Fruit fly (Drosophila melanogaster) whole organism, embryonic: ENCODE results near the gene CG32645.

ENCODE experiments used
- Atf3 ChIP-seq: fragments of 200-800 bp; sonication (Bioruptor generic); optimal IDR thresholded peaks from 3 replicates; lab custom pipeline; 2016; ENCODE audit warnings: missing biosample characterization, missing genetic modification characterization
- Awh ChIP-seq: fragments of 200-800 bp; sonication (Bioruptor generic); IDR thresholded peaks from 2 replicates; pipeline ENCODE4, ENCODE4 v1.3.6; 2022; ENCODE audit warnings: missing biosample characterization, missing genetic modification characterization
- C15 ChIP-seq: fragments of 200-800 bp; sonication (Bioruptor generic); IDR thresholded peaks from 3 replicates; pipeline ENCODE4 v1.3.6; 2022; ENCODE audit warnings: missing biosample characterization, missing genetic modification characterization
- CG11504 ChIP-seq: fragments of 200-800 bp; sonication (Bioruptor generic); optimal IDR thresholded peaks from 3 replicates; lab custom pipeline; 2019; ENCODE audit warnings: missing biosample characterization, mild to moderate bottlenecking, missing genetic modification characterization, moderate library complexity
- CG14965 ChIP-seq: fragments of 200-800 bp; sonication (Bioruptor generic); optimal IDR thresholded peaks from 2 replicates; lab custom pipeline; 2016; ENCODE audit warnings: missing biosample characterization, missing genetic modification characterization, borderline replicate concordance
- CG17359 ChIP-seq: fragments of 200-800 bp; sonication (Bioruptor generic); optimal IDR thresholded peaks from 3 replicates; lab custom pipeline; 2018; ENCODE audit warnings: missing biosample characterization, mild to moderate bottlenecking, missing genetic modification characterization, moderate library complexity
- CG2678 ChIP-seq: fragments of 200-800 bp; sonication (Bioruptor generic); optimal IDR thresholded peaks from 3 replicates; lab custom pipeline; 2019; ENCODE audit warnings: missing biosample characterization, mild to moderate bottlenecking, missing genetic modification characterization, moderate library complexity
- CG3065 ChIP-seq: fragments of 200-800 bp; sonication (Bioruptor generic); optimal IDR thresholded peaks from 2 replicates; lab custom pipeline; 2016; ENCODE audit warnings: missing biosample characterization, missing genetic modification characterization
- CG32532 ChIP-seq: fragments of 200-800 bp; sonication (Bioruptor generic); IDR thresholded peaks from 2 replicates; pipeline ENCODE4 v1.3.6; 2022; ENCODE audit warnings: missing biosample characterization, missing genetic modification characterization
- CG33557 ChIP-seq: fragments of 200-800 bp; sonication (Bioruptor generic); optimal IDR thresholded peaks from 2 replicates; lab custom pipeline; 2019; ENCODE audit warnings: missing biosample characterization, mild to moderate bottlenecking, missing genetic modification characterization, moderate library complexity
- CG34422 ChIP-seq: fragments of 200-800 bp; sonication (Bioruptor generic); IDR thresholded peaks from 3 replicates; pipeline ENCODE4 v1.3.6; 2022; ENCODE audit warnings: missing biosample characterization, missing genetic modification characterization
- CG6175 ChIP-seq: fragments of 200-800 bp; sonication (Bioruptor generic); IDR thresholded peaks from 3 replicates; pipeline ENCODE4 v1.3.6; 2022; ENCODE audit warnings: missing biosample characterization, missing genetic modification characterization
- CG7556 ChIP-seq: fragments of 200-800 bp; sonication (Bioruptor generic); optimal IDR thresholded peaks from 2 replicates; lab custom pipeline; 2017; ENCODE audit warnings: missing biosample characterization, mild to moderate bottlenecking, missing genetic modification characterization
- CG7963 ChIP-seq: fragments of 200-800 bp; sonication (Bioruptor generic); IDR thresholded peaks from 3 replicates; pipeline ENCODE4 v1.3.6; 2022; ENCODE audit warnings: missing biosample characterization, missing genetic modification characterization; ENCODE audit not compliant: partially characterized antibody
- CG8089 ChIP-seq: fragments of 200-800 bp; sonication (Bioruptor generic); optimal IDR thresholded peaks from 3 replicates; lab custom pipeline; 2016; ENCODE audit warnings: missing biosample characterization, missing genetic modification characterization
- CG9817 ChIP-seq: fragments of 200-800 bp; sonication (Bioruptor generic); optimal IDR thresholded peaks from 2 replicates; lab custom pipeline; 2018; ENCODE audit warnings: missing biosample characterization, mild to moderate bottlenecking, missing genetic modification characterization, moderate library complexity
- D19B ChIP-seq: fragments of 200-800 bp; sonication (Bioruptor generic); optimal IDR thresholded peaks from 2 replicates; lab custom pipeline; 2017; ENCODE audit warnings: missing biosample characterization, mild to moderate bottlenecking, missing genetic modification characterization
- E2f1 ChIP-seq: fragments of 200-800 bp; sonication (Bioruptor generic); IDR thresholded peaks from 2 replicates; pipeline ENCODE4 v1.3.6; 2022; ENCODE audit warnings: missing biosample characterization, missing genetic modification characterization
- Elba2 ChIP-seq: fragments of 200-800 bp; sonication (Bioruptor generic); optimal IDR thresholded peaks from 3 replicates; lab custom pipeline; 2016; ENCODE audit warnings: missing biosample characterization, missing genetic modification characterization
- Gsc ChIP-seq: fragments of 200-800 bp; sonication (Bioruptor generic); IDR thresholded peaks from 2 replicates; pipeline ENCODE4 v1.3.6; 2022; ENCODE audit warnings: missing biosample characterization, missing genetic modification characterization
- Lim3 ChIP-seq: fragments of 200-800 bp; sonication (Bioruptor generic); IDR thresholded peaks from 2 replicates; pipeline ENCODE4 v1.3.6; 2022; ENCODE audit warnings: missing biosample characterization, missing genetic modification characterization
- MBD-R2 ChIP-seq: fragments of 200-800 bp; sonication (Bioruptor generic); IDR thresholded peaks from 2 replicates; pipeline ENCODE4 v1.3.6; 2022; ENCODE audit warnings: missing biosample characterization, missing genetic modification characterization
- Med ChIP-seq: fragments of 200-800 bp; sonication (Bioruptor generic); peaks from one replicate; lab custom pipeline; 2016; ENCODE audit warnings: missing biosample characterization, missing genetic modification characterization, mild to moderate bottlenecking, inconsistent platforms, moderate library complexity
- Mes4 ChIP-seq: fragments of 200-800 bp; sonication (Bioruptor generic); optimal IDR thresholded peaks from 2 replicates; lab custom pipeline; 2016; ENCODE audit warnings: missing biosample characterization, missing genetic modification characterization
- Oaz ChIP-seq: fragments of 200-800 bp; sonication (Bioruptor generic); IDR thresholded peaks from 2 replicates; pipeline ENCODE4 v1.3.6; 2022; ENCODE audit warnings: missing biosample characterization, missing genetic modification characterization
- Sin3A ChIP-seq: fragments of >200 bp; optimal IDR thresholded peaks from 2 replicates; lab custom pipeline; 2018
- Ssrp ChIP-seq: fragments of 200-800 bp; sonication (Bioruptor generic); optimal IDR thresholded peaks from 2 replicates; lab custom pipeline; 2018; ENCODE audit warnings: missing biosample characterization, mild to moderate bottlenecking, missing genetic modification characterization, moderate library complexity
- YL-1 ChIP-seq: fragments of 200-800 bp; sonication (Bioruptor generic); optimal IDR thresholded peaks from 3 replicates; lab custom pipeline; 2017; ENCODE audit warnings: missing biosample characterization, mild to moderate bottlenecking, missing genetic modification characterization
- ara ChIP-seq: fragments of 200-800 bp; sonication (Bioruptor generic); IDR thresholded peaks from 2 replicates; pipeline ENCODE4 v1.3.6; 2022; ENCODE audit warnings: missing biosample characterization, missing genetic modification characterization
- ash1 ChIP-seq: fragments of 200-800 bp; sonication (Bioruptor generic); optimal IDR thresholded peaks from 2 replicates; lab custom pipeline; 2018; ENCODE audit warnings: missing biosample characterization, mild to moderate bottlenecking, missing genetic modification characterization
- crc ChIP-seq: fragments of 200-800 bp; sonication (Bioruptor generic); optimal IDR thresholded peaks from 2 replicates; lab custom pipeline; 2016; ENCODE audit warnings: missing biosample characterization, missing genetic modification characterization
- crp ChIP-seq, 2 experiments: fragments of 200-800 bp; sonication (Bioruptor generic); optimal IDR thresholded peaks; 2 replicates in 1 of 2; 3 replicates in 1 of 2; lab custom pipeline; 2017; ENCODE audit warnings: missing biosample characterization in 2 of 2, missing genetic modification characterization in 2 of 2, mild to moderate bottlenecking in 1 of 2, moderate library complexity in 1 of 2
- eyg ChIP-seq: fragments of 200-800 bp; sonication (Bioruptor generic); optimal IDR thresholded peaks from 3 replicates; lab custom pipeline; 2016; ENCODE audit warnings: missing biosample characterization, missing genetic modification characterization
- fru ChIP-seq: fragments of >200 bp; optimal IDR thresholded peaks from 2 replicates; lab custom pipeline; 2017
- fu2 ChIP-seq: fragments of 200-800 bp; sonication (Bioruptor generic); optimal IDR thresholded peaks from 2 replicates; lab custom pipeline; 2016; ENCODE audit warnings: missing biosample characterization, missing genetic modification characterization
- grau ChIP-seq: fragments of 200-800 bp; optimal IDR thresholded peaks from 3 replicates; lab custom pipeline; 2019; ENCODE audit warnings: missing biosample characterization, mild to moderate bottlenecking, missing genetic modification characterization, moderate library complexity
- ham ChIP-seq: fragments of 200-800 bp; sonication (Bioruptor generic); IDR thresholded peaks from 2 replicates; pipeline ENCODE4 v1.3.6; 2022; ENCODE audit warnings: missing biosample characterization, missing genetic modification characterization
- hb ChIP-seq: fragments of 200-800 bp; sonication (Bioruptor generic); IDR thresholded peaks from 3 replicates; pipeline ENCODE4 v1.3.6; 2022; ENCODE audit warnings: missing biosample characterization, missing genetic modification characterization; ENCODE audit not compliant: partially characterized antibody
- insv ChIP-seq, 2 experiments: fragments of 200-800 bp; sonication (Bioruptor generic); optimal IDR thresholded peaks; 3 replicates each; lab custom pipeline; 2016 to 2018; ENCODE audit warnings: missing biosample characterization in 2 of 2, missing genetic modification characterization in 2 of 2
- lbe ChIP-seq: fragments of 200-800 bp; sonication (Bioruptor generic); optimal IDR thresholded peaks from 2 replicates; lab custom pipeline; 2016; ENCODE audit warnings: missing biosample characterization, mild to moderate bottlenecking, missing genetic modification characterization
- nom ChIP-seq: fragments of 200-800 bp; sonication (Bioruptor generic); optimal IDR thresholded peaks from 2 replicates; lab custom pipeline; 2017; ENCODE audit warnings: missing biosample characterization, missing genetic modification characterization, mild to moderate bottlenecking, moderate library complexity, missing genetic modification reagents
- org-1 ChIP-seq: fragments of 200-800 bp; sonication (Bioruptor generic); optimal IDR thresholded peaks from 2 replicates; lab custom pipeline; 2017; ENCODE audit warnings: missing biosample characterization, missing genetic modification characterization
- p53 ChIP-seq: fragments of 200-800 bp; sonication (Bioruptor generic); optimal IDR thresholded peaks from 2 replicates; lab custom pipeline; 2016; ENCODE audit warnings: missing biosample characterization, missing genetic modification characterization
- pzg ChIP-seq: fragments of 200-800 bp; sonication (Bioruptor generic); optimal IDR thresholded peaks from 3 replicates; lab custom pipeline; 2018; ENCODE audit warnings: missing biosample characterization, mild to moderate bottlenecking, missing genetic modification characterization, moderate library complexity
- ro ChIP-seq: fragments of 200-800 bp; sonication (Bioruptor generic); IDR thresholded peaks from 2 replicates; pipeline ENCODE4 v1.3.6; 2022; ENCODE audit warnings: missing biosample characterization, missing genetic modification characterization
- sens ChIP-seq: fragments of 200-800 bp; sonication (Bioruptor generic); peaks from one replicate; lab custom pipeline; 2016; ENCODE audit warnings: missing biosample characterization, missing genetic modification characterization
- slbo ChIP-seq: fragments of 200-800 bp; sonication (Bioruptor generic); IDR thresholded peaks from 2 replicates; pipeline ENCODE4 v1.3.6; 2022; ENCODE audit warnings: missing biosample characterization, missing genetic modification characterization
- sug ChIP-seq: fragments of 200-800 bp; optimal IDR thresholded peaks from 2 replicates; lab custom pipeline; 2019; ENCODE audit warnings: missing biosample characterization, mild to moderate bottlenecking, missing genetic modification characterization, moderate library complexity
- toy ChIP-seq: fragments of 200-800 bp; sonication (Bioruptor generic); IDR thresholded peaks from 2 replicates; pipeline ENCODE4 v1.3.6; 2022; ENCODE audit warnings: missing biosample characterization, missing genetic modification characterization
- zen ChIP-seq: fragments of 200-800 bp; sonication (Bioruptor generic); optimal IDR thresholded peaks from 3 replicates; lab custom pipeline; 2018; ENCODE audit warnings: missing biosample characterization, mild to moderate bottlenecking, missing genetic modification characterization, moderate library complexity

The CG32645 gene

dm6 chrX:13136939-13137697 is 1.9 kb upstream of the CG32645 start (continued):
- TF ChIP-seq zen (no peak), Sin3A (no peak), Atf3 (GFP tag; lab: Kevin White, UChicago) (no peak), fu2 (GFP tag; lab: Kevin White, UChicago) (no peak), Awh (GFP tag; lab: Robert Waterston, UW) (peak; percentile 72), insv (GFP tag; optimal IDR thresholded peaks at IDR 0.05; lab: Kevin White, UChicago) (no peak), grau (tag; lab: Kevin White, UChicago) (peak; percentile 39), MBD-R2 (GFP tag; lab: Robert Waterston, UW) (no peak), nom (GFP tag; lab: Kevin White, UChicago) (peak; percentile 64), CG33557 (GFP tag; lab: Kevin White, UChicago) (no peak), CG34422 (GFP tag; lab: Robert Waterston, UW) (peak; percentile 68; the same call in 2 of the 3 replicates), org-1 (peak; percentile 10), YL-1 (GFP tag; lab: Kevin White, UChicago) (no peak), CG8089 (GFP tag; lab: Kevin White, UChicago) (no peak), Elba2 (GFP tag; lab: Kevin White, UChicago) (no peak), fru (lab: Kevin White, UChicago) (no peak), slbo (GFP tag; lab: Robert Waterston, UW) (no peak), p53 (no peak), lbe (GFP tag; lab: Kevin White, UChicago) (peak; percentile 21), CG9817 (tag; lab: Kevin White, UChicago) (no peak), sens (GFP tag; lab: Kevin White, UChicago) (peak; percentile 73), E2f1 (peak; percentile 51; the same call in 1 of the 2 replicates), CG17359 (tag; lab: Kevin White, UChicago) (peak; percentile 58), CG14965 (GFP tag; lab: Kevin White, UChicago) (no peak), hb (GFP tag; lab: Robert Waterston, UW) (no peak), eyg (GFP tag; lab: Kevin White, UChicago) (no peak), ham (GFP tag; lab: Robert Waterston, UW) (no peak), ro (GFP tag; lab: Robert Waterston, UW) (0 out of 2 replicates have a peak, but pooled peaks have one; percentile 7), Med (GFP tag; lab: Kevin White, UChicago) (peak; percentile 90), Lim3 (GFP tag; lab: Robert Waterston, UW) (peak; percentile 61; the same call in 1 of the 2 replicates), CG2678 (peak; percentile 72), Gsc (GFP tag; lab: Robert Waterston, UW) (no peak), Mes4 (GFP tag; lab: Kevin White, UChicago) (no peak), D19B (GFP tag; lab: Kevin White, UChicago) (no peak), ash1 (GFP tag; lab: Kevin White, UChicago) (no peak), sug (tag; lab: Kevin White, UChicago) (no peak), ara (GFP tag; lab: Robert Waterston, UW) (peak; percentile 66; the same call in 1 of the 2 replicates), Oaz (GFP tag; lab: Robert Waterston, UW) (0 out of 2 replicates have a peak, but pooled peaks have one; percentile 10), CG7556 (GFP tag; lab: Kevin White, UChicago) (peak; percentile 39), CG3065 (GFP tag; lab: Kevin White, UChicago) (no peak), pzg (GFP tag; lab: Kevin White, UChicago) (no peak), Ssrp (tag; lab: Kevin White, UChicago) (peak; percentile 28), toy (GFP tag; lab: Robert Waterston, UW) (no peak), CG6175 (GFP tag; lab: Robert Waterston, UW) (no peak), CG11504 (tag; lab: Kevin White, UChicago) (peak; percentile 70), CG7963 (GFP tag; lab: Robert Waterston, UW) (no peak), C15 (GFP tag; lab: Robert Waterston, UW) (0 out of 3 replicates have a peak, but pooled peaks have one; percentile 40), crp (GFP tag; optimal IDR thresholded peaks at IDR 0.05; lab: Kevin White, UChicago) (no peak), crc (no peak), CG32532 (GFP tag; lab: Robert Waterston, UW) (no peak; the same call in 1 of the 2 replicates)
